Fruit fly (Drosophila melanogaster) whole organism, pupa: Measurements from ENCODE around the gene CG17819.

ENCODE experiments used
- CG10348 ChIP-seq: fragments of 200-800 bp; sonication (Bioruptor generic); IDR thresholded peaks from 2 replicates; pipeline ENCODE4 v1.3.6; 2022; ENCODE audit warnings: missing biosample characterization, missing genetic modification characterization
- CG12605 ChIP-seq: fragments of 200-800 bp; sonication (Bioruptor generic); IDR thresholded peaks from 2 replicates; pipeline ENCODE4 v1.3.6; 2022; ENCODE audit warnings: missing biosample characterization, missing genetic modification characterization
- CG13204 ChIP-seq: fragments of 200-800 bp; sonication (Bioruptor generic); optimal IDR thresholded peaks from 2 replicates; lab custom pipeline; 2018; ENCODE audit warnings: missing biosample characterization, mild to moderate bottlenecking, missing genetic modification characterization, moderate library complexity
- CG14655 ChIP-seq: fragments of 200-800 bp; sonication (Bioruptor generic); optimal IDR thresholded peaks from 3 replicates; lab custom pipeline; 2017; ENCODE audit warnings: mild to moderate bottlenecking, missing biosample characterization, missing genetic modification reagents, missing genetic modification characterization
- CG15710 ChIP-seq: fragments of 200-800 bp; sonication (Bioruptor generic); optimal IDR thresholded peaks from 2 replicates; lab custom pipeline; 2018; ENCODE audit warnings: missing biosample characterization, mild to moderate bottlenecking, missing genetic modification characterization, moderate library complexity
- CG17806 ChIP-seq: fragments of 200-800 bp; sonication (Bioruptor generic); optimal IDR thresholded peaks from 2 replicates; lab custom pipeline; 2018; ENCODE audit warnings: missing biosample characterization, mild to moderate bottlenecking, missing genetic modification characterization, moderate library complexity
- CG32121 ChIP-seq: fragments of 200-800 bp; sonication (Bioruptor generic); IDR thresholded peaks from 2 replicates; pipeline ENCODE4 v1.3.6; 2022; ENCODE audit warnings: missing biosample characterization, missing genetic modification characterization
- CG34367 ChIP-seq: fragments of 200-800 bp; sonication (Bioruptor generic); optimal IDR thresholded peaks from 2 replicates; lab custom pipeline; 2018; ENCODE audit warnings: missing biosample characterization, mild to moderate bottlenecking, missing genetic modification characterization
- CG4496 ChIP-seq: fragments of 200-800 bp; sonication (Bioruptor generic); IDR thresholded peaks from 3 replicates; pipeline ENCODE4 v1.3.6; 2022; ENCODE audit warnings: missing biosample characterization, missing genetic modification characterization
- CG8159 ChIP-seq: fragments of 200-800 bp; sonication (Bioruptor generic); optimal IDR thresholded peaks from 3 replicates; lab custom pipeline; 2018; ENCODE audit warnings: missing biosample characterization, mild to moderate bottlenecking, missing genetic modification characterization, moderate library complexity
- CG8301 ChIP-seq: fragments of 200-800 bp; sonication (Bioruptor generic); optimal IDR thresholded peaks from 2 replicates; lab custom pipeline; 2018; ENCODE audit warnings: missing biosample characterization, mild to moderate bottlenecking, missing genetic modification characterization
- CG9948 ChIP-seq: fragments of 200-800 bp; sonication (Bioruptor generic); optimal IDR thresholded peaks from 2 replicates; lab custom pipeline; 2018; ENCODE audit warnings: missing biosample characterization, mild to moderate bottlenecking, missing genetic modification characterization, moderate library complexity
- D1 ChIP-seq: fragments of 200-800 bp; sonication (Bioruptor generic); optimal IDR thresholded peaks from 2 replicates; lab custom pipeline; 2018; ENCODE audit warnings: missing biosample characterization, mild to moderate bottlenecking, missing genetic modification characterization, moderate library complexity
- EcR ChIP-seq: fragments of 200-800 bp; sonication (Bioruptor generic); optimal IDR thresholded peaks from 3 replicates; lab custom pipeline; 2019; ENCODE audit warnings: missing biosample characterization, missing genetic modification characterization, mild to moderate bottlenecking, moderate library complexity, missing genetic modification reagents
- Ets98B ChIP-seq: fragments of 200-800 bp; sonication (Bioruptor generic); IDR thresholded peaks from 2 replicates; pipeline ENCODE4 v1.3.6; 2022; ENCODE audit warnings: missing biosample characterization, missing genetic modification characterization
- Pif1A ChIP-seq: fragments of 200-800 bp; sonication (Bioruptor generic); optimal IDR thresholded peaks from 3 replicates; lab custom pipeline; 2016; ENCODE audit warnings: missing biosample characterization, missing genetic modification characterization
- Pif1B ChIP-seq: fragments of 200-800 bp; sonication (Bioruptor generic); optimal IDR thresholded peaks from 3 replicates; lab custom pipeline; 2016; ENCODE audit warnings: missing biosample characterization, missing genetic modification characterization
- Snoo ChIP-seq: fragments of 200-800 bp; sonication (Bioruptor generic); optimal IDR thresholded peaks from 3 replicates; lab custom pipeline; 2017; ENCODE audit warnings: missing biosample characterization, mild to moderate bottlenecking, missing genetic modification characterization, inconsistent platforms
- fd96Ca ChIP-seq: fragments of 200-800 bp; sonication (Bioruptor generic); IDR thresholded peaks from 3 replicates; pipeline ENCODE4 v1.3.6; 2022; ENCODE audit warnings: missing biosample characterization, missing genetic modification characterization
- gl ChIP-seq: fragments of 200-800 bp; sonication (Bioruptor generic); optimal IDR thresholded peaks from 2 replicates; lab custom pipeline; 2018; ENCODE audit warnings: missing biosample characterization, mild to moderate bottlenecking, missing genetic modification characterization
- rn ChIP-seq: fragments of 200-800 bp; sonication (Bioruptor generic); IDR thresholded peaks from 2 replicates; pipeline ENCODE4 v1.3.6; 2022; ENCODE audit warnings: missing biosample characterization, missing genetic modification characterization

Gene CG17819

dm6 chr3R:21852579-21853233, 32.6 kb downstream of the CG17819 start:
- TF ChIP-seq CG17806 (tag; lab: Kevin White, UChicago) (peak; percentile 33), CG15710 (tag; lab: Kevin White, UChicago) (peak; percentile 39), Pif1B (GFP tag; lab: Kevin White, UChicago) (no peak), CG8301 (peak; percentile 21), CG34367 (no peak), gl (tag; lab: Kevin White, UChicago) (no peak), CG8159 (tag; lab: Kevin White, UChicago) (peak; percentile 54), CG32121 (no peak), CG12605 (no peak), CG14655 (GFP tag; lab: Kevin White, UChicago) (peak; percentile 35), Snoo (tag; lab: Kevin White, UChicago) (no peak), EcR (peak; percentile 44), fd96Ca (GFP tag; lab: Robert Waterston, UW) (0 out of 3 replicates have a peak, but pooled peaks have one; percentile 33), CG4496 (GFP tag; lab: Robert Waterston, UW) (no peak), rn (GFP tag; lab: Robert Waterston, UW) (no peak), Pif1A (peak; percentile 1), CG13204 (GFP tag; lab: Kevin White, UChicago) (no peak), Ets98B (GFP tag; lab: Robert Waterston, UW) (0 out of 2 replicates have a peak, but pooled peaks have one; percentile 11), CG9948 (tag; lab: Kevin White, UChicago) (peak; percentile 32), D1 (tag; lab: Kevin White, UChicago) (no peak), CG10348 (GFP tag; lab: Robert Waterston, UW) (no peak)

- TF ChIP-seq CG34367 = no peak
- TF ChIP-seq CG15710 (tag; lab: Kevin White, UChicago) = no peak
- no peak for TF ChIP-seq CG14655 (GFP tag; lab: Kevin White, UChicago)
- TF ChIP-seq EcR = peak; percentile 80
Measured at dm6 chr3R:21851592-21852578, 33.5 kb downstream of the CG17819 start.

dm6 chr3R:21849988-21850460, 35.3 kb downstream of the CG17819 start:
- TF ChIP-seq CG17806 (tag; lab: Kevin White, UChicago) (no peak), Pif1A (peak; percentile 36), CG4496 (GFP tag; lab: Robert Waterston, UW) (peak; percentile 59; the same call in 2 of the 3 replicates), EcR (no peak), CG15710 (tag; lab: Kevin White, UChicago) (peak; percentile 2), Pif1B (GFP tag; lab: Kevin White, UChicago) (no peak), CG12605 (no peak), CG14655 (GFP tag; lab: Kevin White, UChicago) (peak; percentile 44), Snoo (tag; lab: Kevin White, UChicago) (no peak), Ets98B (GFP tag; lab: Robert Waterston, UW) (peak; percentile 54; the same call in 1 of the 2 replicates), D1 (tag; lab: Kevin White, UChicago) (no peak), CG9948 (tag; lab: Kevin White, UChicago) (peak; percentile 19), CG32121 (no peak), CG13204 (GFP tag; lab: Kevin White, UChicago) (no peak), gl (tag; lab: Kevin White, UChicago) (no peak), CG8301 (peak; percentile 28), CG34367 (no peak), CG10348 (GFP tag; lab: Robert Waterston, UW) (no peak), fd96Ca (GFP tag; lab: Robert Waterston, UW) (peak; percentile 53; the same call in 1 of the 3 replicates), CG8159 (tag; lab: Kevin White, UChicago) (peak; percentile 3), rn (GFP tag; lab: Robert Waterston, UW) (no peak)

dm6 chr3R:21848987-21849442, 36.3 kb downstream of the CG17819 start:
- TF ChIP-seq D1 (tag; lab: Kevin White, UChicago) = peak; percentile 92
- peak; percentile 87 for TF ChIP-seq CG4496 (GFP tag; lab: Robert Waterston, UW)
- peak; percentile 96 for TF ChIP-seq CG14655 (GFP tag; lab: Kevin White, UChicago)
- TF ChIP-seq CG12605 = peak; percentile 65
- TF ChIP-seq CG8301 = peak; percentile 92
- TF ChIP-seq CG9948 (tag; lab: Kevin White, UChicago) = peak; percentile 91
- TF ChIP-seq CG8159 (tag; lab: Kevin White, UChicago) = peak; percentile 95
- peak; percentile 93 for TF ChIP-seq CG15710 (tag; lab: Kevin White, UChicago)
- peak; percentile 76 for TF ChIP-seq CG13204 (GFP tag; lab: Kevin White, UChicago)
- TF ChIP-seq Ets98B (GFP tag; lab: Robert Waterston, UW) = peak; percentile 78
- TF ChIP-seq gl (tag; lab: Kevin White, UChicago) = peak; percentile 49
- TF ChIP-seq Pif1A = peak; percentile 90
- peak; percentile 43 for TF ChIP-seq EcR
- peak; percentile 78 for TF ChIP-seq fd96Ca (GFP tag; lab: Robert Waterston, UW)
- TF ChIP-seq CG34367 = peak; percentile 83
- peak; percentile 94 for TF ChIP-seq Pif1B (GFP tag; lab: Kevin White, UChicago)
- peak; percentile 87 for TF ChIP-seq CG17806 (tag; lab: Kevin White, UChicago)
- TF ChIP-seq CG10348 (GFP tag; lab: Robert Waterston, UW) = peak; percentile 69
- peak; percentile 95 for TF ChIP-seq Snoo (tag; lab: Kevin White, UChicago)
- TF ChIP-seq CG32121 = peak; percentile 79
- TF ChIP-seq rn (GFP tag; lab: Robert Waterston, UW) = peak; percentile 34; the same call in 1 of the 2 replicates
- TF ChIP-seq, all 21 proteins: peak for 21
